Worm (Caenorhabditis elegans) whole organism, L1 larva: Measurements from ENCODE around the gene ggtb-1.

Source experiments
- ama-1 ChIP-seq: fragments of 150-350 bp; optimal IDR thresholded peaks from 2 replicates; lab custom pipeline; 2014
- ceh-8 ChIP-seq: fragments of 200-800 bp; sonication (Bioruptor generic); optimal IDR thresholded peaks from 2 replicates; lab custom pipeline; 2018; ENCODE audit warnings: mild to moderate bottlenecking, missing genetic modification characterization, moderate library complexity, missing compliant biosample characterization
- ceh-88 ChIP-seq: fragments of 200-800 bp; sonication (Bioruptor generic); IDR thresholded peaks from 2 replicates; pipeline ENCODE4 v1.3.6; 2022; ENCODE audit warnings: missing genetic modification characterization, missing compliant biosample characterization
- dpl-1 ChIP-seq, 3 experiments: fragments of 150-350 bp in 2 of 3; sonication (generic microtip) in 1 of 3; optimal IDR thresholded peaks; 2 replicates each; lab custom pipeline; 2014 to 2017; ENCODE audit warnings: missing biosample characterization in 3 of 3, missing genetic modification characterization in 3 of 3, missing genetic modification reagents in 3 of 3
- dsc-1 ChIP-seq: sonication (generic microtip); optimal IDR thresholded peaks from 2 replicates; lab custom pipeline; 2016; ENCODE audit warnings: mild to moderate bottlenecking, missing genetic modification characterization, missing compliant biosample characterization
- efl-1 ChIP-seq, 4 experiments: fragments of 150-350 bp; optimal IDR thresholded peaks in 3 of 4; peaks in 1 of 4; 1 replicate in 1 of 4; 2 replicates in 3 of 4; lab custom pipeline; 2014; ENCODE audit warnings: missing biosample characterization in 2 of 4, missing genetic modification characterization in 2 of 4, missing genetic modification reagents in 2 of 4
- egl-27 ChIP-seq, 2 experiments: fragments of 150-350 bp in 1 of 2; sonication (generic microtip); optimal IDR thresholded peaks; 3 replicates each; lab custom pipeline; 2017 to 2018; ENCODE audit warnings: missing biosample characterization in 2 of 2, missing genetic modification characterization in 2 of 2, missing genetic modification reagents in 2 of 2
- elt-2 ChIP-seq: sonication (generic microtip); optimal IDR thresholded peaks from 2 replicates; lab custom pipeline; 2016; ENCODE audit warnings: missing genetic modification characterization, mild to moderate bottlenecking, inconsistent platforms, missing compliant biosample characterization, missing genetic modification reagents
- ets-5 ChIP-seq: fragments of 200-800 bp; sonication (Bioruptor generic); IDR thresholded peaks from 2 replicates; pipeline ENCODE4 v1.3.6; 2022; ENCODE audit warnings: missing genetic modification characterization, missing compliant biosample characterization
- fkh-4 ChIP-seq: sonication (generic microtip); optimal IDR thresholded peaks from 2 replicates; lab custom pipeline; 2016; ENCODE audit warnings: missing compliant biosample characterization, missing genetic modification characterization, borderline replicate concordance
- grh-1 ChIP-seq: fragments of 200-800 bp; sonication (Bioruptor generic); IDR thresholded peaks from 2 replicates; pipeline ENCODE4 v1.3.6; 2022; ENCODE audit warnings: missing genetic modification reagents, missing genetic modification characterization, missing compliant biosample characterization
- hlh-4 ChIP-seq: sonication (generic microtip); optimal IDR thresholded peaks from 2 replicates; lab custom pipeline; 2016; ENCODE audit warnings: mild to moderate bottlenecking, missing genetic modification characterization, missing compliant biosample characterization
- hpl-2 ChIP-seq: fragments of 150-350 bp; optimal IDR thresholded peaks from 2 replicates; lab custom pipeline; 2014; ENCODE audit warnings: missing biosample characterization, missing genetic modification reagents, missing genetic modification characterization
- isw-1 ChIP-seq: fragments of 200-800 bp; sonication (Bioruptor generic); IDR thresholded peaks from 2 replicates; pipeline ENCODE4 v1.3.6; 2022; ENCODE audit warnings: missing genetic modification characterization, missing compliant biosample characterization
- jun-1 ChIP-seq: fragments of 150-350 bp; optimal IDR thresholded peaks from 2 replicates; lab custom pipeline; 2014; ENCODE audit warnings: missing biosample characterization, missing genetic modification reagents, missing genetic modification characterization
- lin-13 ChIP-seq: fragments of 150-350 bp; optimal IDR thresholded peaks from 2 replicates; lab custom pipeline; 2014; ENCODE audit warnings: missing biosample characterization, missing genetic modification reagents, missing genetic modification characterization
- lin-14 ChIP-seq: fragments of 200-800 bp; sonication (Bioruptor generic); optimal IDR thresholded peaks from 2 replicates; lab custom pipeline; 2018; ENCODE audit warnings: mild to moderate bottlenecking, missing genetic modification characterization, moderate library complexity, missing compliant biosample characterization
- lin-35 ChIP-seq, 2 experiments: fragments of 150-350 bp; optimal IDR thresholded peaks; 2 replicates each; lab custom pipeline; 2014; ENCODE audit warnings: missing biosample characterization in 2 of 2, missing genetic modification characterization in 2 of 2, missing genetic modification reagents in 2 of 2
- lin-39 ChIP-seq: fragments of 150-350 bp; optimal IDR thresholded peaks from 2 replicates; lab custom pipeline; 2014; ENCODE audit warnings: missing biosample characterization, missing genetic modification reagents, missing genetic modification characterization
- lir-3 ChIP-seq: sonication (generic microtip); optimal IDR thresholded peaks from 2 replicates; lab custom pipeline; 2016; ENCODE audit warnings: mild to moderate bottlenecking, missing genetic modification characterization, moderate library complexity, missing compliant biosample characterization; ENCODE audit not compliant: poor library complexity
- lsy-2 ChIP-seq, 2 experiments: fragments of 150-350 bp; optimal IDR thresholded peaks; 2 replicates each; lab custom pipeline; 2014; ENCODE audit warnings: missing biosample characterization in 2 of 2, missing genetic modification characterization in 2 of 2
- mep-1 ChIP-seq: fragments of 150-350 bp; optimal IDR thresholded peaks from 2 replicates; lab custom pipeline; 2014; ENCODE audit warnings: missing biosample characterization, missing genetic modification characterization
- nhr-11 ChIP-seq: fragments of 150-350 bp; optimal IDR thresholded peaks from 2 replicates; lab custom pipeline; 2014; ENCODE audit warnings: missing biosample characterization, missing genetic modification characterization
- nhr-12 ChIP-seq: sonication (generic microtip); optimal IDR thresholded peaks from 2 replicates; lab custom pipeline; 2017; ENCODE audit warnings: missing biosample characterization, missing genetic modification characterization
- nhr-19 ChIP-seq: fragments of 200-800 bp; sonication (Bioruptor generic); conservative IDR thresholded peaks from 2 replicates; pipeline ENCODE4 v1.3.6; 2022; ENCODE audit warnings: missing genetic modification characterization, missing compliant biosample characterization
- nhr-20 ChIP-seq: sonication (generic microtip); optimal IDR thresholded peaks from 2 replicates; lab custom pipeline; 2016; ENCODE audit warnings: mild to moderate bottlenecking, missing genetic modification characterization, missing compliant biosample characterization
- nhr-237 ChIP-seq: fragments of 150-350 bp; optimal IDR thresholded peaks from 2 replicates; lab custom pipeline; 2014; ENCODE audit warnings: missing biosample characterization, missing genetic modification characterization
- nhr-47 ChIP-seq: sonication (generic microtip); optimal IDR thresholded peaks from 2 replicates; lab custom pipeline; 2016; ENCODE audit warnings: mild to moderate bottlenecking, missing genetic modification characterization, moderate library complexity, missing compliant biosample characterization
- nhr-71 ChIP-seq: sonication (generic microtip); optimal IDR thresholded peaks from 2 replicates; lab custom pipeline; 2016; ENCODE audit warnings: mild to moderate bottlenecking, missing genetic modification characterization, moderate library complexity, missing compliant biosample characterization
- nhr-77 ChIP-seq: fragments of 150-350 bp; optimal IDR thresholded peaks from 2 replicates; lab custom pipeline; 2014; ENCODE audit warnings: missing biosample characterization, missing genetic modification characterization
- nhr-85 ChIP-seq: sonication (generic microtip); peaks from one replicate; lab custom pipeline; 2016; ENCODE audit warnings: missing genetic modification characterization, inconsistent platforms, missing compliant biosample characterization
- nhr-90 ChIP-seq: sonication (generic microtip); optimal IDR thresholded peaks from 2 replicates; lab custom pipeline; 2016; ENCODE audit warnings: mild to moderate bottlenecking, missing genetic modification characterization, missing compliant biosample characterization; ENCODE audit not compliant: poor library complexity
- pag-3 ChIP-seq: sonication (generic microtip); optimal IDR thresholded peaks from 2 replicates; lab custom pipeline; 2017; ENCODE audit warnings: missing genetic modification characterization, mild to moderate bottlenecking, missing compliant biosample characterization, antibody characterized with exemption, borderline replicate concordance; ENCODE audit not compliant: insufficient read depth
- rnt-1 ChIP-seq: sonication (generic microtip); optimal IDR thresholded peaks from 2 replicates; lab custom pipeline; 2016; ENCODE audit warnings: mild to moderate bottlenecking, missing genetic modification characterization, moderate library complexity, missing compliant biosample characterization
- snpc-4 ChIP-seq: fragments of 150-350 bp; optimal IDR thresholded peaks from 2 replicates; lab custom pipeline; 2014; ENCODE audit warnings: missing biosample characterization, missing genetic modification characterization
- snu-23 ChIP-seq: sonication (generic microtip); optimal IDR thresholded peaks from 2 replicates; lab custom pipeline; 2016; ENCODE audit warnings: missing genetic modification characterization, missing compliant biosample characterization
- swsn-7 ChIP-seq: sonication (generic microtip); optimal IDR thresholded peaks from 2 replicates; lab custom pipeline; 2016; ENCODE audit warnings: missing genetic modification characterization, missing compliant biosample characterization
- tbx-2 ChIP-seq: sonication (generic microtip); optimal IDR thresholded peaks from 2 replicates; lab custom pipeline; 2016; ENCODE audit warnings: missing genetic modification characterization, missing compliant biosample characterization
- unc-62 ChIP-seq: fragments of 150-350 bp; optimal IDR thresholded peaks from 2 replicates; lab custom pipeline; 2014; ENCODE audit warnings: missing biosample characterization, missing genetic modification reagents, missing genetic modification characterization
- vab-15 ChIP-seq: sonication (generic microtip); optimal IDR thresholded peaks from 2 replicates; lab custom pipeline; 2017; ENCODE audit warnings: missing genotype, mild to moderate bottlenecking, missing genetic modification characterization, missing compliant biosample characterization
- xbp-1 ChIP-seq: sonication (generic microtip); optimal IDR thresholded peaks from 2 replicates; lab custom pipeline; 2016; ENCODE audit warnings: missing genetic modification characterization, missing compliant biosample characterization
- zag-1 ChIP-seq: fragments of 150-350 bp; optimal IDR thresholded peaks from 2 replicates; lab custom pipeline; 2014; ENCODE audit warnings: missing biosample characterization, missing genetic modification characterization
- zip-4 ChIP-seq: fragments of 200-800 bp; sonication (Bioruptor generic); optimal IDR thresholded peaks from 2 replicates; lab custom pipeline; 2018; ENCODE audit warnings: mild to moderate bottlenecking, missing genetic modification characterization, moderate library complexity, missing compliant biosample characterization
- ztf-11 ChIP-seq, 2 experiments: sonication (generic microtip); optimal IDR thresholded peaks; 2 replicates each; lab custom pipeline; 2016 to 2017; ENCODE audit warnings: missing genetic modification characterization in 2 of 2, missing biosample characterization in 1 of 2, missing compliant biosample characterization in 1 of 2

Gene ggtb-1

ce11 chrIII:7141285-7141715 lies 7.7 kb downstream of the ggtb-1 start:
- TF ChIP-seq nhr-11 (tag; lab: Kevin White, UChicago), result no peak
- TF ChIP-seq nhr-237 (tag; lab: Kevin White, UChicago), result no peak
- TF ChIP-seq jun-1, result peak; percentile 28
- peak; percentile 42 for TF ChIP-seq nhr-47 (tag; lab: Kevin White, UChicago)
- TF ChIP-seq snpc-4 (tag; lab: Kevin White, UChicago), result peak; percentile 97
- TF ChIP-seq lin-13 (GFP tag; lab: Kevin White, UChicago), result no peak
- peak; percentile 76 for TF ChIP-seq nhr-90
- peak; percentile 59 for TF ChIP-seq lin-14
- TF ChIP-seq ztf-11 (tag; optimal IDR thresholded peaks at IDR 0.05; lab: Kevin White, UChicago), result no peak
- 0 out of 2 replicates have a peak, but pooled peaks have one; percentile 31 for TF ChIP-seq grh-1
- TF ChIP-seq dpl-1 (GFP tag; optimal IDR thresholded peaks at IDR 0.05; lab: Kevin White, UChicago), result peak in 1 of 3 experiments; percentile 23
- peak; percentile 50 for TF ChIP-seq lin-39 (tag; lab: Kevin White, UChicago)
- peak; percentile 74 for TF ChIP-seq nhr-71
- no peak for TF ChIP-seq tbx-2 (tag; lab: Kevin White, UChicago)
- peak; percentile 55 for TF ChIP-seq rnt-1 (tag; lab: Kevin White, UChicago)
- TF ChIP-seq elt-2 (tag; lab: Kevin White, UChicago), result peak; percentile 92
- TF ChIP-seq ceh-8 (GFP tag; lab: Kevin White, UChicago), result no peak
- TF ChIP-seq nhr-85 (tag; lab: Kevin White, UChicago), result peak; percentile 14
- peak; percentile 32 for TF ChIP-seq snu-23 (GFP tag; lab: Kevin White, UChicago)
- no peak for TF ChIP-seq unc-62
- TF ChIP-seq nhr-19 (GFP tag; lab: Robert Waterston, UW), result peak; percentile 75
- peak in 1 of 2 experiments; percentile 73 for TF ChIP-seq lin-35 (GFP tag; optimal IDR thresholded peaks at IDR 0.05; lab: Kevin White, UChicago)
- peak; percentile 47 for TF ChIP-seq hpl-2
- TF ChIP-seq nhr-20, result peak; percentile 42
- peak; percentile 3 to 15 for TF ChIP-seq lsy-2 (tag; optimal IDR thresholded peaks at IDR 0.05; lab: Kevin White, UChicago)
- no peak for TF ChIP-seq lir-3
- TF ChIP-seq isw-1 (GFP tag; lab: Robert Waterston, UW), result no peak
- TF ChIP-seq nhr-77 (tag; lab: Kevin White, UChicago), result peak; percentile 62
- peak; percentile 19 to 41 for TF ChIP-seq efl-1 (optimal IDR thresholded peaks at IDR 0.05; lab: Kevin White, UChicago)
- peak in 1 of 2 experiments; percentile 96 for TF ChIP-seq efl-1 (GFP tag; optimal IDR thresholded peaks at IDR 0.05 in 1 of 2; lab: Kevin White, UChicago)
- TF ChIP-seq ama-1 (lab: Kevin White, UChicago), result peak; percentile 92
- TF ChIP-seq swsn-7 (tag; lab: Kevin White, UChicago), result peak; percentile 45

ce11 chrIII:7142172-7142601 lies 8.6 kb downstream of the ggtb-1 start:
- TF ChIP-seq mep-1 (no peak), egl-27 (tag; optimal IDR thresholded peaks at IDR 0.05; lab: Kevin White, UChicago) (peak in 1 of 2 experiments; percentile 12), elt-2 (tag; lab: Kevin White, UChicago) (peak; percentile 41), rnt-1 (tag; lab: Kevin White, UChicago) (peak; percentile 33), dsc-1 (tag; lab: Kevin White, UChicago) (peak; percentile 33), hlh-4 (no peak), lsy-2 (tag; optimal IDR thresholded peaks at IDR 0.05; lab: Kevin White, UChicago) (peak in 1 of 2 experiments; percentile 30), vab-15 (tag; lab: Kevin White, UChicago) (no peak), xbp-1 (tag; lab: Kevin White, UChicago) (peak; percentile 3), jun-1 (no peak), ztf-11 (tag; optimal IDR thresholded peaks at IDR 0.05; lab: Kevin White, UChicago) (no peak), lin-13 (GFP tag; lab: Kevin White, UChicago) (no peak), efl-1 (optimal IDR thresholded peaks at IDR 0.05; lab: Kevin White, UChicago) (peak in 1 of 2 experiments; percentile 41), efl-1 (GFP tag; optimal IDR thresholded peaks at IDR 0.05 in 1 of 2; lab: Kevin White, UChicago) (peak in 1 of 2 experiments; percentile 50), nhr-47 (tag; lab: Kevin White, UChicago) (peak; percentile 74), pag-3 (tag; lab: Kevin White, UChicago) (no peak), lin-39 (tag; lab: Kevin White, UChicago) (peak; percentile 17), nhr-71 (peak; percentile 68), nhr-90 (peak; percentile 78), nhr-19 (GFP tag; lab: Robert Waterston, UW) (peak; percentile 67), snpc-4 (tag; lab: Kevin White, UChicago) (peak; percentile 96), snu-23 (GFP tag; lab: Kevin White, UChicago) (peak; percentile 45), nhr-12 (no peak), ama-1 (lab: Kevin White, UChicago) (peak; percentile 42), ets-5 (no peak), zip-4 (peak; percentile 32), fkh-4 (no peak), nhr-85 (tag; lab: Kevin White, UChicago) (peak; percentile 74), nhr-20 (peak; percentile 40), zag-1 (no peak), lin-14 (peak; percentile 35), ceh-88 (GFP tag; lab: Robert Waterston, UW) (0 out of 2 replicates have a peak, but pooled peaks have one; percentile 29), swsn-7 (tag; lab: Kevin White, UChicago) (peak; percentile 56)
